Worm (Caenorhabditis elegans) whole organism, L1 larva: ENCODE results near the gene nhr-61.

Source experiments
- alr-1 ChIP-seq: fragments of 200-800 bp; sonication (Bioruptor generic); optimal IDR thresholded peaks from 2 replicates; lab custom pipeline; 2018; ENCODE audit warnings: borderline replicate concordance, mild to moderate bottlenecking, missing genetic modification characterization, missing compliant biosample characterization
- efl-1 ChIP-seq, 4 experiments: fragments of 150-350 bp; optimal IDR thresholded peaks in 3 of 4; peaks in 1 of 4; 1 replicate in 1 of 4; 2 replicates in 3 of 4; lab custom pipeline; 2014; ENCODE audit warnings: missing biosample characterization in 2 of 4, missing genetic modification characterization in 2 of 4, missing genetic modification reagents in 2 of 4
- hpl-2 ChIP-seq: fragments of 150-350 bp; optimal IDR thresholded peaks from 2 replicates; lab custom pipeline; 2014; ENCODE audit warnings: missing biosample characterization, missing genetic modification reagents, missing genetic modification characterization
- lin-39 ChIP-seq: fragments of 150-350 bp; optimal IDR thresholded peaks from 2 replicates; lab custom pipeline; 2014; ENCODE audit warnings: missing biosample characterization, missing genetic modification reagents, missing genetic modification characterization
- mdl-1 ChIP-seq, 2 experiments: fragments of 150-350 bp; optimal IDR thresholded peaks; 2 replicates each; lab custom pipeline; 2014 to 2017; ENCODE audit warnings: missing biosample characterization in 2 of 2, missing genetic modification characterization in 2 of 2, inconsistent platforms in 1 of 2
- nhr-237 ChIP-seq: fragments of 150-350 bp; optimal IDR thresholded peaks from 2 replicates; lab custom pipeline; 2014; ENCODE audit warnings: missing biosample characterization, missing genetic modification characterization
- nhr-28 ChIP-seq: fragments of 150-350 bp; optimal IDR thresholded peaks from 2 replicates; lab custom pipeline; 2014; ENCODE audit warnings: missing biosample characterization, missing genetic modification characterization
- nhr-71 ChIP-seq: sonication (generic microtip); optimal IDR thresholded peaks from 2 replicates; lab custom pipeline; 2016; ENCODE audit warnings: mild to moderate bottlenecking, missing genetic modification characterization, moderate library complexity, missing compliant biosample characterization

DNA sequence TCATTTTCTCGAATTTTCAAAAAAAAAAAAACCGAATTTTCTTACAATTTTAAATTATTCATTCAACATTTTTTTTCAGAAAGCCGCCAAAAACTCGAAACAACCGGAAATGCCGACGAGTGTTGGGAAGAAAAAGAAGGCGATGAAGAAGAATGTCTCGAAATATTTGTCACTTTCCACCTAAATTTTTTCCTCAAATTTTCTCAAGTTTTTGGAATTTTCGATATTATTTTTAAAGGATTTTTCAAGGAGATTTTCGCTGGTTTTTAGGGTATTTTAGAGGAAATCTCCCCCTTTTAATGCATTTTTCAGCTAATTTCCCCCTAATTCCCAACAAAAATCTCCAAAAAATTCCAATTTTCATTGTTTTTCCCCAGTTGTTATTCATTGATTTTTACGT is 47.8 kb upstream of the nhr-61 start:
- TF ChIP-seq hpl-2 (GFP tag; lab: Kevin White, UChicago) (no peak), alr-1 (tag; lab: Kevin White, UChicago) (no peak), efl-1 (optimal IDR thresholded peaks at IDR 0.05; lab: Kevin White, UChicago) (no peak), efl-1 (GFP tag; optimal IDR thresholded peaks at IDR 0.05 in 1 of 2; lab: Kevin White, UChicago) (no peak), nhr-71 (tag; lab: Kevin White, UChicago) (no peak), lin-39 (tag; lab: Kevin White, UChicago) (no peak), mdl-1 (tag; optimal IDR thresholded peaks at IDR 0.05; lab: Kevin White, UChicago) (no peak), nhr-237 (tag; lab: Kevin White, UChicago) (no peak), nhr-28 (tag; lab: Kevin White, UChicago) (no peak)
